Fruit fly (Drosophila melanogaster) whole organism, embryonic: ENCODE data around the gene Trax.

Experiments used
- ATbp ChIP-seq: fragments of 200-800 bp; sonication (Bioruptor generic); optimal IDR thresholded peaks from 2 replicates; lab custom pipeline; 2017; ENCODE audit warnings: missing biosample characterization, mild to moderate bottlenecking, missing genetic modification characterization, missing genetic modification reagents
- C15 ChIP-seq: fragments of 200-800 bp; sonication (Bioruptor generic); IDR thresholded peaks from 3 replicates; pipeline ENCODE4 v1.3.6; 2022; ENCODE audit warnings: missing biosample characterization, missing genetic modification characterization
- CG10431 ChIP-seq: fragments of 200-800 bp; sonication (Bioruptor generic); optimal IDR thresholded peaks from 3 replicates; lab custom pipeline; 2018; ENCODE audit warnings: missing biosample characterization, mild to moderate bottlenecking, missing genetic modification characterization
- CG10565 ChIP-seq: fragments of 200-800 bp; sonication (Bioruptor generic); optimal IDR thresholded peaks from 3 replicates; lab custom pipeline; 2016; ENCODE audit warnings: missing biosample characterization, mild to moderate bottlenecking, missing genetic modification characterization
- CG12104 ChIP-seq: fragments of 200-800 bp; sonication (Bioruptor generic); optimal IDR thresholded peaks from 3 replicates; lab custom pipeline; 2016; ENCODE audit warnings: missing biosample characterization, missing genetic modification characterization
- CG12155 ChIP-seq: fragments of 200-800 bp; sonication (Bioruptor generic); optimal IDR thresholded peaks from 3 replicates; lab custom pipeline; 2016; ENCODE audit warnings: missing biosample characterization, missing genetic modification characterization
- CG12942 ChIP-seq: fragments of 200-800 bp; sonication (Bioruptor generic); optimal IDR thresholded peaks from 3 replicates; lab custom pipeline; 2016; ENCODE audit warnings: missing biosample characterization, missing genetic modification characterization
- CG13424 ChIP-seq: fragments of 200-800 bp; sonication (Bioruptor generic); optimal IDR thresholded peaks from 2 replicates; lab custom pipeline; 2019; ENCODE audit warnings: missing biosample characterization, mild to moderate bottlenecking, missing genetic modification characterization, moderate library complexity
- CG14860 ChIP-seq: fragments of 200-800 bp; sonication (Bioruptor generic); IDR thresholded peaks from 3 replicates; pipeline ENCODE4 v1.3.6; 2022; ENCODE audit warnings: missing biosample characterization, missing genetic modification characterization; ENCODE audit not compliant: partially characterized antibody
- CG15269 ChIP-seq: fragments of 200-800 bp; sonication (Bioruptor generic); optimal IDR thresholded peaks from 2 replicates; lab custom pipeline; 2018; ENCODE audit warnings: missing biosample characterization, mild to moderate bottlenecking, missing genetic modification characterization, moderate library complexity
- CG15696 ChIP-seq: fragments of 200-800 bp; sonication (Bioruptor generic); optimal IDR thresholded peaks from 2 replicates; lab custom pipeline; 2019; ENCODE audit warnings: missing biosample characterization, mild to moderate bottlenecking, missing genetic modification characterization, moderate library complexity
- CG17385 ChIP-seq: fragments of 200-800 bp; sonication (Bioruptor generic); optimal IDR thresholded peaks from 3 replicates; lab custom pipeline; 2018; ENCODE audit warnings: missing biosample characterization, mild to moderate bottlenecking, missing genetic modification characterization
- CG1792 ChIP-seq: fragments of 200-800 bp; sonication (Bioruptor generic); optimal IDR thresholded peaks from 2 replicates; lab custom pipeline; 2016; ENCODE audit warnings: missing biosample characterization, missing genetic modification characterization
- CG31224 ChIP-seq: fragments of 200-800 bp; sonication (Bioruptor generic); IDR thresholded peaks from 2 replicates; pipeline ENCODE4 v1.3.6; 2022; ENCODE audit warnings: missing biosample characterization, missing genetic modification characterization
- CG43689 ChIP-seq: fragments of 200-800 bp; sonication (Bioruptor generic); IDR thresholded peaks from 2 replicates; pipeline ENCODE4 v1.3.6; 2022; ENCODE audit warnings: missing biosample characterization, missing genetic modification characterization
- CG6254 ChIP-seq: fragments of 200-800 bp; sonication (Bioruptor generic); optimal IDR thresholded peaks from 3 replicates; lab custom pipeline; 2017; ENCODE audit warnings: mild to moderate bottlenecking, missing biosample characterization, missing genetic modification reagents, missing genetic modification characterization
- CG7928 ChIP-seq: fragments of 200-800 bp; sonication (Bioruptor generic); optimal IDR thresholded peaks from 2 replicates; lab custom pipeline; 2017; ENCODE audit warnings: missing biosample characterization, mild to moderate bottlenecking, missing genetic modification characterization
- CG8290 ChIP-seq, 3 experiments: fragments of 200-800 bp; sonication (Bioruptor generic); optimal IDR thresholded peaks; 2 replicates each; lab custom pipeline; 2016 to 2019; ENCODE audit warnings: missing biosample characterization in 3 of 3, missing genetic modification characterization in 3 of 3, mild to moderate bottlenecking in 2 of 3, moderate library complexity in 1 of 3
- CG9609 ChIP-seq: fragments of 200-800 bp; sonication (Bioruptor generic); optimal IDR thresholded peaks from 3 replicates; lab custom pipeline; 2016; ENCODE audit warnings: missing biosample characterization, missing genetic modification characterization
- CTCF ChIP-seq: fragments of 200-800 bp; sonication (Bioruptor generic); optimal IDR thresholded peaks from 2 replicates; lab custom pipeline; 2017; ENCODE audit warnings: missing biosample characterization, mild to moderate bottlenecking, missing genetic modification characterization, moderate library complexity
- CkIIα-i1 ChIP-seq: fragments of 200-800 bp; sonication (Bioruptor generic); IDR thresholded peaks from 2 replicates; pipeline ENCODE4 v1.3.6; 2022; ENCODE audit warnings: missing biosample characterization, missing genetic modification characterization
- Deaf1 ChIP-seq: fragments of 200-800 bp; optimal IDR thresholded peaks from 3 replicates; lab custom pipeline; 2019; ENCODE audit warnings: missing biosample characterization, mild to moderate bottlenecking, missing genetic modification characterization, moderate library complexity
- Doc2 ChIP-seq: fragments of 200-800 bp; sonication (Bioruptor generic); IDR thresholded peaks from 2 replicates; pipeline ENCODE4 v1.3.6; 2022; ENCODE audit warnings: missing biosample characterization, missing genetic modification characterization
- Dp ChIP-seq: fragments of 200-800 bp; sonication (Bioruptor generic); optimal IDR thresholded peaks from 2 replicates; lab custom pipeline; 2018; ENCODE audit warnings: missing biosample characterization, mild to moderate bottlenecking, missing genetic modification characterization, moderate library complexity
- Fer3 ChIP-seq: fragments of 200-800 bp; sonication (Bioruptor generic); optimal IDR thresholded peaks from 2 replicates; lab custom pipeline; 2018; ENCODE audit warnings: missing biosample characterization, mild to moderate bottlenecking, missing genetic modification characterization, moderate library complexity
- HLH54F ChIP-seq: fragments of 200-800 bp; sonication (Bioruptor generic); optimal IDR thresholded peaks from 3 replicates; lab custom pipeline; 2016; ENCODE audit warnings: missing biosample characterization, missing genetic modification characterization
- Myb ChIP-seq: fragments of 200-800 bp; sonication (Bioruptor generic); optimal IDR thresholded peaks from 2 replicates; lab custom pipeline; 2016; ENCODE audit warnings: missing biosample characterization, missing genetic modification characterization
- Oaz ChIP-seq: fragments of 200-800 bp; sonication (Bioruptor generic); IDR thresholded peaks from 2 replicates; pipeline ENCODE4 v1.3.6; 2022; ENCODE audit warnings: missing biosample characterization, missing genetic modification characterization
- Side ChIP-seq: fragments of 200-800 bp; sonication (Bioruptor generic); optimal IDR thresholded peaks from 2 replicates; lab custom pipeline; 2016; ENCODE audit warnings: missing biosample characterization, missing genetic modification characterization
- Sox102F ChIP-seq: fragments of 200-800 bp; sonication (Bioruptor generic); optimal IDR thresholded peaks from 2 replicates; lab custom pipeline; 2018; ENCODE audit warnings: missing biosample characterization, mild to moderate bottlenecking, missing genetic modification characterization, moderate library complexity
- Xbp1 ChIP-seq: fragments of 200-800 bp; sonication (Bioruptor generic); optimal IDR thresholded peaks from 3 replicates; lab custom pipeline; 2016; ENCODE audit warnings: missing biosample characterization, mild to moderate bottlenecking, missing genetic modification characterization
- ac ChIP-seq: fragments of 200-800 bp; sonication (Bioruptor generic); optimal IDR thresholded peaks from 3 replicates; lab custom pipeline; 2017; ENCODE audit warnings: missing biosample characterization, mild to moderate bottlenecking, missing genetic modification characterization
- al ChIP-seq: fragments of 200-800 bp; sonication (Bioruptor generic); IDR thresholded peaks from 2 replicates; pipeline ENCODE4 v1.3.6; 2022; ENCODE audit warnings: missing biosample characterization, missing genetic modification characterization
- ase ChIP-seq: fragments of 200-800 bp; sonication (Bioruptor generic); IDR thresholded peaks from 3 replicates; pipeline ENCODE4 v1.3.6; 2022; ENCODE audit warnings: missing biosample characterization, missing genetic modification characterization
- ato ChIP-seq: fragments of 200-800 bp; sonication (Bioruptor generic); IDR thresholded peaks from 2 replicates; pipeline ENCODE4 v1.3.6; 2022; ENCODE audit warnings: missing biosample characterization, missing genetic modification characterization; ENCODE audit not compliant: partially characterized antibody
- bbx ChIP-seq: fragments of 200-800 bp; sonication (Bioruptor generic); IDR thresholded peaks from 2 replicates; pipeline ENCODE4 v1.3.6; 2022; ENCODE audit warnings: missing biosample characterization, missing genetic modification characterization; ENCODE audit not compliant: partially characterized antibody
- cas ChIP-seq: fragments of 200-800 bp; sonication (Bioruptor generic); IDR thresholded peaks from 2 replicates; pipeline ENCODE4 v1.3.6; 2022; ENCODE audit warnings: missing biosample characterization, missing genetic modification characterization
- croc ChIP-seq: fragments of 200-800 bp; sonication (Bioruptor generic); conservative IDR thresholded peaks from 3 replicates; pipeline ENCODE4 v1.3.6; 2022; ENCODE audit warnings: missing biosample characterization, missing genetic modification characterization
- crol ChIP-seq: fragments of 200-800 bp; sonication (Bioruptor generic); IDR thresholded peaks from 2 replicates; pipeline ENCODE4 v1.3.6; 2022; ENCODE audit warnings: missing biosample characterization, missing genetic modification characterization
- disco-r ChIP-seq: fragments of 200-800 bp; sonication (Bioruptor generic); optimal IDR thresholded peaks from 2 replicates; lab custom pipeline; 2016; ENCODE audit warnings: missing biosample characterization, missing genetic modification characterization
- fu2 ChIP-seq: fragments of 200-800 bp; sonication (Bioruptor generic); optimal IDR thresholded peaks from 2 replicates; lab custom pipeline; 2016; ENCODE audit warnings: missing biosample characterization, missing genetic modification characterization
- gcm2 ChIP-seq: fragments of 200-800 bp; sonication (Bioruptor generic); optimal IDR thresholded peaks from 2 replicates; lab custom pipeline; 2016; ENCODE audit warnings: missing biosample characterization, missing genetic modification characterization
- grn ChIP-seq: fragments of 200-800 bp; sonication (Bioruptor generic); optimal IDR thresholded peaks from 3 replicates; lab custom pipeline; 2017; ENCODE audit warnings: missing biosample characterization, missing genetic modification characterization
- gt ChIP-seq: fragments of 200-800 bp; sonication (Bioruptor generic); IDR thresholded peaks from 2 replicates; pipeline ENCODE4 v1.3.6; 2022; ENCODE audit warnings: missing biosample characterization, missing genetic modification characterization
- ind ChIP-seq: fragments of 200-800 bp; sonication (Bioruptor generic); optimal IDR thresholded peaks from 3 replicates; lab custom pipeline; 2016; ENCODE audit warnings: missing biosample characterization, missing genetic modification characterization
- jumu ChIP-seq: fragments of 200-800 bp; sonication (Bioruptor generic); optimal IDR thresholded peaks from 3 replicates; lab custom pipeline; 2016; ENCODE audit warnings: missing biosample characterization, missing genetic modification characterization
- lmd ChIP-seq: fragments of 200-800 bp; sonication (Bioruptor generic); IDR thresholded peaks from 2 replicates; pipeline ENCODE4 v1.3.6; 2022; ENCODE audit warnings: missing biosample characterization, missing genetic modification characterization
- otp ChIP-seq: fragments of 200-800 bp; sonication (Bioruptor generic); IDR thresholded peaks from 3 replicates; pipeline ENCODE4, ENCODE4 v1.3.6; 2022; ENCODE audit warnings: missing biosample characterization, missing genetic modification characterization
- row ChIP-seq: fragments of 200-800 bp; sonication (Bioruptor generic); IDR thresholded peaks from 3 replicates; pipeline ENCODE4 v1.3.6; 2022; ENCODE audit warnings: missing biosample characterization, missing genetic modification characterization
- sisA ChIP-seq: fragments of 200-800 bp; sonication (Bioruptor generic); IDR thresholded peaks from 2 replicates; pipeline ENCODE4 v1.3.6; 2022; ENCODE audit warnings: missing biosample characterization, missing genetic modification characterization
- so ChIP-seq: fragments of 200-800 bp; sonication (Bioruptor generic); IDR thresholded peaks from 3 replicates; pipeline ENCODE4 v1.3.6; 2022; ENCODE audit warnings: missing biosample characterization, missing genetic modification characterization
- sr ChIP-seq: fragments of 200-800 bp; sonication (Bioruptor generic); IDR thresholded peaks from 3 replicates; pipeline ENCODE4 v1.3.6; 2022; ENCODE audit warnings: missing biosample characterization, missing genetic modification characterization
- ttk ChIP-seq: fragments of 200-800 bp; sonication (Bioruptor generic); IDR thresholded peaks from 2 replicates; pipeline ENCODE4 v2.1.2; 2022; ENCODE audit warnings: missing biosample characterization, missing genetic modification characterization

Trax gene

DNA sequence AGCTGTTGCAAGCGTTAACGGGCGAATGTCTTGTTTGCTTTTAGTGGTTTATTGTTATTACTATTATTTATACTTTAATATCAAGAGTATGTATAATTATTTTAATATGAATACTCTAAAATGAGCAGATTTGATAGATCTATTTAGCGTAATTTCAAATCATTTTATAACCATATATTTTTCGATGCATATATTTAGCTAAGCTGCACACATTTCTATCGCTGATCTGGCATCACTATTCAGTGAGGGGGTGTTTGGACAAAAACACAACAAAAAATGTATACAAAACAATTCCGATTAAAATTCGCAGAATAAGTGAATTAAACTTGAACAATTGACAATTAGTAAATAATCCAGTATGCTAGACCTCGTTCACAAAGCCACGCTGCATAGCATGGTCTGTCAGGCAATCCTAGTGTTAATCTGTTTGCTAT, 10.5 kb upstream of the Trax start, which contains the start of the genes Trs33 and Tmtc4 (continued):
- TF ChIP-seq Dp (no peak), Myb (GFP tag; lab: Kevin White, UChicago) (no peak), CG10565 (GFP tag; lab: Kevin White, UChicago) (no peak), bbx (GFP tag; lab: Robert Waterston, UW) (peak; percentile 16; the same call in 1 of the 2 replicates), ato (no peak), lmd (GFP tag; lab: Robert Waterston, UW) (no peak), Xbp1 (GFP tag; lab: Kevin White, UChicago) (peak; percentile 27), fu2 (GFP tag; lab: Kevin White, UChicago) (no peak), sisA (GFP tag; lab: Robert Waterston, UW) (no peak), ATbp (GFP tag; lab: Kevin White, UChicago) (no peak), Doc2 (GFP tag; lab: Robert Waterston, UW) (no peak), gcm2 (GFP tag; lab: Kevin White, UChicago) (no peak), croc (no peak), CG12942 (GFP tag; lab: Kevin White, UChicago) (no peak), Fer3 (tag; lab: Kevin White, UChicago) (peak; percentile 32), al (GFP tag; lab: Robert Waterston, UW) (no peak), Oaz (no peak), CG31224 (no peak), gt (GFP tag; lab: Robert Waterston, UW) (no peak), C15 (no peak), row (GFP tag; lab: Robert Waterston, UW) (peak; percentile 85), CG14860 (GFP tag; lab: Robert Waterston, UW) (no peak), HLH54F (GFP tag; lab: Kevin White, UChicago) (no peak), ac (GFP tag; lab: Kevin White, UChicago) (no peak), so (GFP tag; lab: Robert Waterston, UW) (no peak), CG7928 (GFP tag; lab: Kevin White, UChicago) (no peak), CG1792 (GFP tag; lab: Kevin White, UChicago) (no peak), crol (GFP tag; lab: Robert Waterston, UW) (peak; percentile 27; the same call in 1 of the 2 replicates), sr (GFP tag; lab: Robert Waterston, UW) (no peak), CG10431 (GFP tag; lab: Kevin White, UChicago) (peak; percentile 3), grn (GFP tag; lab: Kevin White, UChicago) (no peak), CG17385 (GFP tag; lab: Kevin White, UChicago) (peak; percentile 44), CG6254 (GFP tag; lab: Kevin White, UChicago) (no peak), CG13424 (tag; lab: Kevin White, UChicago) (peak; percentile 67), Side (GFP tag; lab: Kevin White, UChicago) (no peak), disco-r (GFP tag; lab: Kevin White, UChicago) (no peak), jumu (GFP tag; lab: Kevin White, UChicago) (no peak), CTCF (GFP tag; lab: Kevin White, UChicago) (no peak), CG15269 (peak; percentile 59), Sox102F (GFP tag; lab: Kevin White, UChicago) (no peak), CG9609 (GFP tag; lab: Kevin White, UChicago) (no peak), otp (no peak), CG12104 (GFP tag; lab: Kevin White, UChicago) (peak; percentile 21), ind (GFP tag; lab: Kevin White, UChicago) (peak; percentile 50), CG43689 (GFP tag; lab: Robert Waterston, UW) (no peak), ttk (GFP tag; lab: Robert Waterston, UW) (no peak), CG8290 (GFP tag; optimal IDR thresholded peaks at IDR 0.05; lab: Kevin White, UChicago) (no peak), CG8290 (tag; optimal IDR thresholded peaks at IDR 0.05; lab: Kevin White, UChicago) (no peak), CG15696 (tag; lab: Kevin White, UChicago) (peak; percentile 47), CkIIα-i1 (no peak), cas (GFP tag; lab: Robert Waterston, UW) (no peak), Deaf1 (tag; lab: Kevin White, UChicago) (no peak), ase (peak; percentile 37; the same call in 1 of the 3 replicates), CG12155 (GFP tag; lab: Kevin White, UChicago) (peak; percentile 28)
